Worm (Caenorhabditis elegans): ENCODE results near the gene rabr-1.

- TF ChIP-seq mep-1 (tag; optimal IDR thresholded peaks at IDR 0.05) (no peak), nhr-111 (GFP tag; optimal IDR thresholded peaks at IDR 0.05) (no peak), nhr-237 (tag; optimal IDR thresholded peaks at IDR 0.05) (no peak), skn-1 (tag; optimal IDR thresholded peaks at IDR 0.05) (no peak), mdl-1 (tag; optimal IDR thresholded peaks at IDR 0.05) (no peak), zip-11 (GFP tag; IDR thresholded peaks at IDR 0.05) (no peak), lin-13 (GFP tag; optimal IDR thresholded peaks at IDR 0.05) (no peak), dve-1 (tag; optimal IDR thresholded peaks at IDR 0.05; ENCODE audit: insufficient read depth) (no peak), hmg-1.1 (GFP tag; IDR thresholded peaks at IDR 0.05) (no peak), nhr-76 (tag; optimal IDR thresholded peaks at IDR 0.05) (no peak), spr-1 (tag; optimal IDR thresholded peaks at IDR 0.05) (no peak), ZK337.2 (GFP tag; IDR thresholded peaks at IDR 0.05) (no peak), ctbp-1 (GFP tag; IDR thresholded peaks at IDR 0.05) (0 out of 2 replicates have a peak, but pooled peaks have one; percentile 29)
Observed at ce11 chrX:2464064-2464463, 31.9 kb upstream of the rabr-1 start.
